Fruit fly (Drosophila melanogaster) whole organism, wandering third instar larva: ENCODE measurements around the gene CG11345.

Experiments used
- Abd-B ChIP-seq: fragments of >200 bp; optimal IDR thresholded peaks from 2 replicates; lab custom pipeline; 2017; ENCODE audit warnings: missing biosample characterization, missing genetic modification characterization
- CG32264 ChIP-seq: fragments of 200-800 bp; sonication (Bioruptor generic); optimal IDR thresholded peaks from 2 replicates; lab custom pipeline; 2016; ENCODE audit warnings: missing biosample characterization, missing genetic modification characterization
- CG9705 ChIP-seq: fragments of 200-800 bp; sonication (Bioruptor generic); optimal IDR thresholded peaks from 2 replicates; lab custom pipeline; 2018; ENCODE audit warnings: missing biosample characterization, mild to moderate bottlenecking, missing genetic modification characterization
- CrebA ChIP-seq: fragments of 200-800 bp; sonication (Bioruptor generic); optimal IDR thresholded peaks from 2 replicates; lab custom pipeline; 2016; ENCODE audit warnings: missing biosample characterization, mild to moderate bottlenecking, missing genetic modification characterization, borderline replicate concordance
- Dfd ChIP-seq: fragments of >200 bp; optimal IDR thresholded peaks from 2 replicates; lab custom pipeline; 2017; ENCODE audit warnings: missing biosample characterization, missing genetic modification characterization
- Dif ChIP-seq: fragments of 200-275, 200-300 bp; sonication (Bioruptor generic); optimal IDR thresholded peaks from 2 replicates; lab custom pipeline; 2018; ENCODE audit warnings: missing biosample characterization, missing genetic modification characterization; ENCODE audit not compliant: partially characterized antibody
- GATAd ChIP-seq: sonication (Bioruptor generic); optimal IDR thresholded peaks from 2 replicates; lab custom pipeline; 2016; ENCODE audit warnings: missing biosample characterization, missing genetic modification characterization
- HLH106 ChIP-seq: fragments of 200-800 bp; optimal IDR thresholded peaks from 3 replicates; lab custom pipeline; 2019; ENCODE audit warnings: missing biosample characterization, mild to moderate bottlenecking, missing genetic modification characterization, moderate library complexity
- Hnf4 ChIP-seq: fragments of 200-800 bp; sonication (Bioruptor generic); optimal IDR thresholded peaks from 2 replicates; lab custom pipeline; 2016; ENCODE audit warnings: missing biosample characterization, mild to moderate bottlenecking, missing genetic modification characterization
- Hr78 ChIP-seq: fragments of >200 bp; optimal IDR thresholded peaks from 2 replicates; lab custom pipeline; 2017; ENCODE audit warnings: missing biosample characterization, missing genetic modification characterization
- Hr83 ChIP-seq: fragments of 200-300 bp; sonication (Bioruptor generic); optimal IDR thresholded peaks from 2 replicates; lab custom pipeline; 2016; ENCODE audit warnings: missing biosample characterization, mild to moderate bottlenecking, missing genetic modification characterization, moderate library complexity; ENCODE audit not compliant: poor library complexity, severe bottlenecking
- Jra ChIP-seq: sonication (Bioruptor generic); optimal IDR thresholded peaks from 2 replicates; lab custom pipeline; 2016; ENCODE audit warnings: missing biosample characterization, missing genetic modification characterization
- Myc ChIP-seq: fragments of >200 bp; optimal IDR thresholded peaks from 2 replicates; lab custom pipeline; 2017
- N ChIP-seq: fragments of >200 bp; optimal IDR thresholded peaks from 2 replicates; lab custom pipeline; 2018; ENCODE audit warnings: missing biosample characterization, missing external identifiers, missing genetic modification characterization
- OdsH ChIP-seq: fragments of 200-800 bp; sonication (Bioruptor generic); optimal IDR thresholded peaks from 2 replicates; lab custom pipeline; 2016; ENCODE audit warnings: missing biosample characterization, mild to moderate bottlenecking, missing genetic modification characterization
- Rel ChIP-seq, 2 experiments: fragments of 200-800 bp; sonication (Bioruptor generic) in 1 of 2; optimal IDR thresholded peaks; 2 replicates in 1 of 2; 3 replicates in 1 of 2; lab custom pipeline; 2016 to 2019; ENCODE audit warnings: mild to moderate bottlenecking in 2 of 2, missing biosample characterization in 2 of 2, missing genetic modification characterization in 2 of 2, moderate library complexity in 1 of 2
- Sp1 ChIP-seq: fragments of 200-800 bp; sonication (Bioruptor generic); optimal IDR thresholded peaks from 3 replicates; lab custom pipeline; 2019; ENCODE audit warnings: missing biosample characterization, mild to moderate bottlenecking, missing genetic modification characterization, moderate library complexity
- Vsx2 ChIP-seq: fragments of 200-300, 225-300 bp; sonication (Bioruptor generic); optimal IDR thresholded peaks from 2 replicates; lab custom pipeline; 2018; ENCODE audit warnings: missing biosample characterization, missing genetic modification characterization; ENCODE audit not compliant: partially characterized antibody
- br ChIP-seq: fragments of 200-800 bp; sonication (Bioruptor generic); optimal IDR thresholded peaks from 2 replicates; lab custom pipeline; 2016; ENCODE audit warnings: missing biosample characterization, missing genetic modification characterization
- brk ChIP-seq: fragments of 200-800 bp; sonication (Bioruptor generic); optimal IDR thresholded peaks from 2 replicates; lab custom pipeline; 2016; ENCODE audit warnings: missing biosample characterization, mild to moderate bottlenecking, missing genetic modification characterization
- dl ChIP-seq, 2 experiments: fragments of 175-275, 200-275 bp in 1 of 2; fragments of 200-275 bp in 1 of 2; sonication (Bioruptor generic); optimal IDR thresholded peaks; lab custom pipeline; 2018; ENCODE audit warnings: mild to moderate bottlenecking in 2 of 2, missing biosample characterization in 2 of 2, missing genetic modification characterization in 2 of 2, moderate library complexity in 2 of 2; ENCODE audit not compliant: partially characterized antibody in 2 of 2, insufficient read depth in 1 of 2
- dmrt93B ChIP-seq: fragments of 200-800 bp; sonication (Bioruptor generic); optimal IDR thresholded peaks from 2 replicates; lab custom pipeline; 2018; ENCODE audit warnings: missing biosample characterization, mild to moderate bottlenecking, missing genetic modification characterization
- dsf ChIP-seq: sonication (Bioruptor generic); optimal IDR thresholded peaks from 2 replicates; lab custom pipeline; 2016; ENCODE audit warnings: missing biosample characterization, missing genetic modification characterization, borderline replicate concordance
- ey ChIP-seq: fragments of 200-800 bp; sonication (Bioruptor generic); optimal IDR thresholded peaks from 2 replicates; lab custom pipeline; 2016; ENCODE audit warnings: missing biosample characterization, missing genetic modification characterization
- foxo ChIP-seq, 2 experiments: fragments of 200-800 bp; sonication (Bioruptor generic); optimal IDR thresholded peaks; 2 replicates in 1 of 2; 3 replicates in 1 of 2; lab custom pipeline; 2016 to 2017; ENCODE audit warnings: missing biosample characterization in 2 of 2, missing genetic modification characterization in 2 of 2
- fru ChIP-seq: fragments of 200-800 bp; sonication (Bioruptor generic); optimal IDR thresholded peaks from 3 replicates; lab custom pipeline; 2016; ENCODE audit warnings: missing biosample characterization, mild to moderate bottlenecking, missing genetic modification characterization
- h ChIP-seq: fragments of 200-800 bp; sonication (Bioruptor generic); optimal IDR thresholded peaks from 3 replicates; lab custom pipeline; 2016; ENCODE audit warnings: missing biosample characterization, mild to moderate bottlenecking, missing genetic modification characterization
- jim ChIP-seq: fragments of 175-275, 200-325 bp; sonication (Bioruptor generic); optimal IDR thresholded peaks from 2 replicates; lab custom pipeline; 2016; ENCODE audit warnings: missing biosample characterization, mild to moderate bottlenecking, missing genetic modification characterization
- lola ChIP-seq: fragments of >200 bp; optimal IDR thresholded peaks from 2 replicates; lab custom pipeline; 2017; ENCODE audit warnings: missing biosample characterization, missing genetic modification characterization
- pan ChIP-seq: fragments of >200 bp; optimal IDR thresholded peaks from 2 replicates; lab custom pipeline; 2017
- psq ChIP-seq: fragments of 200-800 bp; sonication (Bioruptor generic); optimal IDR thresholded peaks from 3 replicates; lab custom pipeline; 2017; ENCODE audit warnings: missing biosample characterization, mild to moderate bottlenecking, missing genetic modification characterization, moderate library complexity
- rgr ChIP-seq: fragments of 200-800 bp; sonication (Bioruptor generic); optimal IDR thresholded peaks from 3 replicates; lab custom pipeline; 2016; ENCODE audit warnings: missing biosample characterization, mild to moderate bottlenecking, missing genetic modification characterization
- sage ChIP-seq: fragments of 200-800 bp; sonication (Bioruptor generic); optimal IDR thresholded peaks from 2 replicates; lab custom pipeline; 2016; ENCODE audit warnings: missing biosample characterization, mild to moderate bottlenecking, missing genetic modification characterization
- sv ChIP-seq: fragments of 200-800 bp; sonication (Bioruptor generic); optimal IDR thresholded peaks from 3 replicates; lab custom pipeline; 2016; ENCODE audit warnings: missing biosample characterization, missing genetic modification characterization
- tai ChIP-seq: sonication (Bioruptor generic); optimal IDR thresholded peaks from 2 replicates; lab custom pipeline; 2016; ENCODE audit warnings: missing biosample characterization, missing genetic modification characterization
- usp ChIP-seq: fragments of >200 bp; optimal IDR thresholded peaks from 2 replicates; lab custom pipeline; 2017; ENCODE audit warnings: missing biosample characterization, missing genetic modification characterization
- woc ChIP-seq: sonication (Bioruptor generic); optimal IDR thresholded peaks from 2 replicates; lab custom pipeline; 2016; ENCODE audit warnings: missing biosample characterization, mild to moderate bottlenecking, missing genetic modification characterization

Gene CG11345

dm6 chr3L:4413800-4414446, 44.0 kb downstream of the CG11345 start:
- TF ChIP-seq jim (no peak), CrebA (GFP tag; lab: Kevin White, UChicago) (no peak), dsf (no peak), N (no peak), brk (GFP tag; lab: Kevin White, UChicago) (no peak), pan (lab: Kevin White, UChicago) (no peak), sv (GFP tag; lab: Kevin White, UChicago) (no peak), tai (GFP tag; lab: Kevin White, UChicago) (peak; percentile 1), Myc (lab: Kevin White, UChicago) (no peak)

dm6 chr3L:4412974-4413373, 45.0 kb downstream of the CG11345 start:
- TF ChIP-seq Myc (lab: Kevin White, UChicago) = no peak
- TF ChIP-seq Hnf4 (GFP tag; lab: Kevin White, UChicago) = no peak
- no peak for TF ChIP-seq br (GFP tag; lab: Kevin White, UChicago)
- no peak for TF ChIP-seq CrebA (GFP tag; lab: Kevin White, UChicago)
- no peak for TF ChIP-seq psq
- TF ChIP-seq rgr (GFP tag; lab: Kevin White, UChicago) = no peak
- TF ChIP-seq CG9705 = no peak
- TF ChIP-seq Abd-B (GFP tag; lab: Kevin White, UChicago) = no peak
- TF ChIP-seq Sp1 (GFP tag; lab: Kevin White, UChicago) = no peak
- TF ChIP-seq pan (lab: Kevin White, UChicago) = no peak
- TF ChIP-seq woc (GFP tag; lab: Kevin White, UChicago) = no peak

dm6 chr3L:4411951-4412350, 46.0 kb downstream of the CG11345 start:
- TF ChIP-seq N = no peak
- no peak for TF ChIP-seq Rel (GFP tag; optimal IDR thresholded peaks at IDR 0.05; lab: Kevin White, UChicago)
- TF ChIP-seq Rel (tag; optimal IDR thresholded peaks at IDR 0.05; lab: Kevin White, UChicago) = no peak
- TF ChIP-seq CG9705 = no peak

dm6 chr3L:4411025-4411873, 46.7 kb downstream of the CG11345 start:
- TF ChIP-seq Dif (GFP tag; lab: Kevin White, UChicago) = no peak
- TF ChIP-seq Dfd (GFP tag; lab: Kevin White, UChicago) = no peak
- TF ChIP-seq CG32264 = no peak
- TF ChIP-seq sv (GFP tag; lab: Kevin White, UChicago) = no peak
- TF ChIP-seq Vsx2 (GFP tag; lab: Kevin White, UChicago) = no peak
- no peak for TF ChIP-seq jim
- no peak for TF ChIP-seq dmrt93B (GFP tag; lab: Kevin White, UChicago)
- TF ChIP-seq OdsH = peak; percentile 16
- TF ChIP-seq HLH106 = peak; percentile 35
- peak; percentile 60 for TF ChIP-seq fru (GFP tag; lab: Kevin White, UChicago)
- TF ChIP-seq brk (GFP tag; lab: Kevin White, UChicago) = no peak
- peak; percentile 44 for TF ChIP-seq h (GFP tag; lab: Kevin White, UChicago)
- no peak for TF ChIP-seq pan (lab: Kevin White, UChicago)
- no peak for TF ChIP-seq CrebA (GFP tag; lab: Kevin White, UChicago)
- no peak for TF ChIP-seq dl (GFP tag; optimal IDR thresholded peaks at IDR 0.05; lab: Kevin White, UChicago; ENCODE audit: insufficient read depth in 1 of 2, partially characterized antibody in 2 of 2)
- no peak for TF ChIP-seq Myc (lab: Kevin White, UChicago)
- TF ChIP-seq usp = no peak
- no peak for TF ChIP-seq sage
- TF ChIP-seq Sp1 (GFP tag; lab: Kevin White, UChicago) = peak; percentile 3
- no peak for TF ChIP-seq lola (GFP tag; lab: Kevin White, UChicago)
- peak; percentile 29 for TF ChIP-seq rgr (GFP tag; lab: Kevin White, UChicago)
- TF ChIP-seq foxo (GFP tag; optimal IDR thresholded peaks at IDR 0.05; lab: Kevin White, UChicago) = peak in 1 of 2 experiments; percentile 46
- peak; percentile 47 for TF ChIP-seq Hnf4 (GFP tag; lab: Kevin White, UChicago)
- no peak for TF ChIP-seq N
- peak; percentile 28 for TF ChIP-seq br (GFP tag; lab: Kevin White, UChicago)
- no peak for TF ChIP-seq Hr78 (GFP tag; lab: Kevin White, UChicago)
- TF ChIP-seq CG9705 = no peak
- TF ChIP-seq Abd-B (GFP tag; lab: Kevin White, UChicago) = no peak
- no peak for TF ChIP-seq woc (GFP tag; lab: Kevin White, UChicago)
- peak; percentile 23 for TF ChIP-seq Jra (GFP tag; lab: Kevin White, UChicago)
- no peak for TF ChIP-seq Rel (GFP tag; optimal IDR thresholded peaks at IDR 0.05; lab: Kevin White, UChicago)
- peak; percentile 6 for TF ChIP-seq Rel (tag; optimal IDR thresholded peaks at IDR 0.05; lab: Kevin White, UChicago)
- peak; percentile 26 for TF ChIP-seq ey (GFP tag; lab: Kevin White, UChicago)
- no peak for TF ChIP-seq tai (GFP tag; lab: Kevin White, UChicago)
- no peak for TF ChIP-seq Hr83 (GFP tag; lab: Kevin White, UChicago)
- no peak for TF ChIP-seq GATAd (GFP tag; lab: Kevin White, UChicago)
